Worm (Caenorhabditis elegans) whole organism, young adult: Measurements from ENCODE around the gene R09B5.11.

Experiments used
- C06A6.2 ChIP-seq: fragments of 200-800 bp; sonication (Bioruptor generic); conservative IDR thresholded peaks from 2 replicates; pipeline ENCODE4 v1.3.6; 2022; ENCODE audit warnings: missing genetic modification characterization, missing compliant biosample characterization
- D2030.7 ChIP-seq: fragments of 200-800 bp; sonication (Bioruptor generic); IDR thresholded peaks from 2 replicates; pipeline ENCODE4 v1.3.6; 2022; ENCODE audit warnings: missing genetic modification reagents, missing genetic modification characterization, missing compliant biosample characterization
- F10E7.11 ChIP-seq: sonication (generic microtip); optimal IDR thresholded peaks from 2 replicates; lab custom pipeline; 2017; ENCODE audit warnings: mild to moderate bottlenecking, missing genetic modification characterization, moderate library complexity, missing compliant biosample characterization
- F22D6.2 ChIP-seq: sonication (generic microtip); optimal IDR thresholded peaks from 2 replicates; lab custom pipeline; 2016; ENCODE audit warnings: mild to moderate bottlenecking, missing genetic modification characterization, missing compliant biosample characterization
- F57A8.1 ChIP-seq: fragments of 200-800 bp; sonication (Bioruptor generic); optimal IDR thresholded peaks from 2 replicates; lab custom pipeline; 2018; ENCODE audit warnings: mild to moderate bottlenecking, missing genetic modification characterization, moderate library complexity, missing compliant biosample characterization
- K11D2.4 ChIP-seq: fragments of 200-800 bp; sonication (Bioruptor generic); IDR thresholded peaks from 2 replicates; pipeline ENCODE4 v1.3.6; 2022; ENCODE audit warnings: missing genetic modification reagents, missing genetic modification characterization, missing compliant biosample characterization
- aptf-2 ChIP-seq: fragments of 200-800 bp; sonication (Bioruptor generic); conservative IDR thresholded peaks from 2 replicates; pipeline ENCODE4 v1.3.6; 2022; ENCODE audit warnings: missing genetic modification reagents, missing genetic modification characterization, missing compliant biosample characterization
- atf-7 ChIP-seq: sonication (generic microtip); optimal IDR thresholded peaks from 2 replicates; lab custom pipeline; 2017; ENCODE audit warnings: mild to moderate bottlenecking, missing genetic modification characterization, missing compliant biosample characterization
- attf-5 ChIP-seq: fragments of 200-800 bp; sonication (Bioruptor generic); optimal IDR thresholded peaks from 2 replicates; lab custom pipeline; 2018; ENCODE audit warnings: mild to moderate bottlenecking, missing genetic modification characterization, missing compliant biosample characterization
- bed-2 ChIP-seq: fragments of 200-800 bp; sonication (Bioruptor generic); IDR thresholded peaks from 2 replicates; pipeline ENCODE4 v1.3.6; 2022; ENCODE audit warnings: missing genetic modification reagents, missing genetic modification characterization, missing compliant biosample characterization
- ceh-100 ChIP-seq: fragments of 200-800 bp; sonication (Bioruptor generic); IDR thresholded peaks from 2 replicates; pipeline ENCODE4 v1.3.6; 2022; ENCODE audit warnings: missing genetic modification reagents, missing genetic modification characterization, missing compliant biosample characterization
- ceh-58 ChIP-seq: fragments of 200-800 bp; sonication (Bioruptor generic); IDR thresholded peaks from 2 replicates; pipeline ENCODE4 v1.3.6; 2022; ENCODE audit warnings: missing genetic modification characterization, missing compliant biosample characterization
- chd-7 ChIP-seq: sonication (generic microtip); optimal IDR thresholded peaks from 2 replicates; lab custom pipeline; 2016; ENCODE audit warnings: mild to moderate bottlenecking, missing genetic modification characterization, moderate library complexity, missing compliant biosample characterization
- die-1 ChIP-seq: sonication (generic microtip); optimal IDR thresholded peaks from 2 replicates; lab custom pipeline; 2016; ENCODE audit warnings: missing genotype, mild to moderate bottlenecking, missing genetic modification characterization, missing compliant biosample characterization
- dpff-1 ChIP-seq: sonication (generic microtip); optimal IDR thresholded peaks from 2 replicates; lab custom pipeline; 2017; ENCODE audit warnings: mild to moderate bottlenecking, missing genetic modification characterization, missing compliant biosample characterization
- dpl-1 ChIP-seq: fragments of 150-350 bp; optimal IDR thresholded peaks from 2 replicates; lab custom pipeline; 2014; ENCODE audit warnings: missing biosample characterization, missing genetic modification reagents, missing genetic modification characterization
- egl-44 ChIP-seq: fragments of 200-800 bp; sonication (Bioruptor generic); IDR thresholded peaks from 2 replicates; pipeline ENCODE4 v1.3.6; 2022; ENCODE audit warnings: missing genetic modification reagents, missing genetic modification characterization, missing compliant biosample characterization
- hlh-12 ChIP-seq: sonication (generic microtip); optimal IDR thresholded peaks from 2 replicates; lab custom pipeline; 2016; ENCODE audit warnings: missing genetic modification characterization, missing compliant biosample characterization
- let-526 ChIP-seq: fragments of 200-800 bp; sonication (Bioruptor generic); IDR thresholded peaks from 2 replicates; pipeline ENCODE4 v1.3.6; 2022; ENCODE audit warnings: missing genetic modification reagents, missing genetic modification characterization, missing compliant biosample characterization
- lin-40 ChIP-seq: sonication (generic microtip); optimal IDR thresholded peaks from 2 replicates; lab custom pipeline; 2016; ENCODE audit warnings: missing genetic modification characterization, mild to moderate bottlenecking, missing compliant biosample characterization, missing genotype, missing genetic modification reagents
- lir-1 ChIP-seq: fragments of 200-800 bp; sonication (Bioruptor generic); conservative IDR thresholded peaks from 2 replicates; pipeline ENCODE4 v1.3.6; 2022; ENCODE audit warnings: missing genetic modification reagents, missing genetic modification characterization, missing compliant biosample characterization
- lsl-1 ChIP-seq: fragments of 200-800 bp; sonication (Bioruptor generic); optimal IDR thresholded peaks from 2 replicates; lab custom pipeline; 2018; ENCODE audit warnings: mild to moderate bottlenecking, missing genetic modification characterization, moderate library complexity, missing compliant biosample characterization
- madf-3 ChIP-seq: fragments of 200-800 bp; sonication (Bioruptor generic); IDR thresholded peaks from 2 replicates; pipeline ENCODE4 v1.3.6; 2022; ENCODE audit warnings: missing genetic modification reagents, missing genetic modification characterization, missing compliant biosample characterization
- nfya-1 ChIP-seq: sonication (generic microtip); optimal IDR thresholded peaks from 2 replicates; lab custom pipeline; 2017; ENCODE audit warnings: antibody characterized with exemption, missing compliant biosample characterization, missing genetic modification characterization, borderline replicate concordance; ENCODE audit not compliant: insufficient read depth
- nfya-2 ChIP-seq: fragments of 200-800 bp; sonication (Bioruptor generic); IDR thresholded peaks from 2 replicates; pipeline ENCODE4 v1.3.6; 2022; ENCODE audit warnings: missing genetic modification reagents, missing genetic modification characterization, missing compliant biosample characterization
- nhr-179 ChIP-seq: sonication (generic microtip); optimal IDR thresholded peaks from 2 replicates; lab custom pipeline; 2016; ENCODE audit warnings: mild to moderate bottlenecking, missing genetic modification characterization, missing compliant biosample characterization
- nhr-27 ChIP-seq: fragments of 200-800 bp; sonication (Bioruptor generic); optimal IDR thresholded peaks from 2 replicates; lab custom pipeline; 2018; ENCODE audit warnings: mild to moderate bottlenecking, missing genetic modification characterization, moderate library complexity, missing compliant biosample characterization
- nhr-80 ChIP-seq: sonication (generic microtip); optimal IDR thresholded peaks from 2 replicates; lab custom pipeline; 2016; ENCODE audit warnings: missing genetic modification characterization, missing compliant biosample characterization
- pha-4 ChIP-seq: fragments of 150-350 bp; sonication (generic microtip); optimal IDR thresholded peaks from 2 replicates; lab custom pipeline; 2014; ENCODE audit warnings: missing biosample characterization, missing genetic modification reagents, missing genetic modification characterization
- rcor-1 ChIP-seq: fragments of 200-800 bp; sonication (Bioruptor generic); IDR thresholded peaks from 2 replicates; pipeline ENCODE4 v1.3.6; 2022; ENCODE audit warnings: missing genetic modification reagents, missing genetic modification characterization, missing compliant biosample characterization
- snpc-1.1 ChIP-seq: sonication (generic microtip); optimal IDR thresholded peaks from 2 replicates; lab custom pipeline; 2017; ENCODE audit warnings: missing genetic modification characterization, mild to moderate bottlenecking, missing compliant biosample characterization, antibody characterized with exemption, moderate library complexity, missing genotype, missing genetic modification reagents; ENCODE audit not compliant: insufficient read depth
- snpc-3.4 ChIP-seq: sonication (generic microtip); optimal IDR thresholded peaks from 2 replicates; lab custom pipeline; 2017; ENCODE audit warnings: missing genetic modification characterization, mild to moderate bottlenecking, missing compliant biosample characterization, antibody characterized with exemption, moderate library complexity, missing genotype, missing genetic modification reagents
- snpc-4 ChIP-seq, 5 experiments: fragments of 150-350 bp in 1 of 5; sonication (generic microtip) in 4 of 5; optimal IDR thresholded peaks; 2 replicates each; lab custom pipeline; 2014 to 2018; ENCODE audit warnings: missing genetic modification characterization in 5 of 5, missing biosample characterization in 3 of 5, antibody characterized with exemption in 2 of 5, mild to moderate bottlenecking in 2 of 5, missing compliant biosample characterization in 2 of 5, missing genotype in 2 of 5, moderate library complexity in 2 of 5, missing genetic modification reagents in 1 of 5
- somi-1 ChIP-seq: fragments of 200-800 bp; sonication (Bioruptor generic); optimal IDR thresholded peaks from 2 replicates; lab custom pipeline; 2018; ENCODE audit warnings: mild to moderate bottlenecking, missing genetic modification characterization, missing compliant biosample characterization
- tbp1 ChIP-seq: fragments of 200-800 bp; sonication (Bioruptor generic); optimal IDR thresholded peaks from 2 replicates; lab custom pipeline; 2018; ENCODE audit warnings: mild to moderate bottlenecking, missing genetic modification characterization, missing compliant biosample characterization
- tbx-9 ChIP-seq: sonication (generic microtip); optimal IDR thresholded peaks from 2 replicates; lab custom pipeline; 2016; ENCODE audit warnings: borderline replicate concordance, missing genetic modification characterization, inconsistent platforms, missing compliant biosample characterization
- unc-62 ChIP-seq: fragments of 150-350 bp; optimal IDR thresholded peaks from 2 replicates; lab custom pipeline; 2014; ENCODE audit warnings: missing biosample characterization, missing genetic modification reagents, missing genetic modification characterization
- xnd-1 ChIP-seq: sonication (generic microtip); optimal IDR thresholded peaks from 2 replicates; lab custom pipeline; 2016; ENCODE audit warnings: missing genotype, missing genetic modification reagents, missing genetic modification characterization, missing compliant biosample characterization
- ztf-18 ChIP-seq: sonication (generic microtip); optimal IDR thresholded peaks from 2 replicates; lab custom pipeline; 2016; ENCODE audit warnings: missing genotype, mild to moderate bottlenecking, missing genetic modification characterization, missing compliant biosample characterization
- ztf-26 ChIP-seq: sonication (generic microtip); optimal IDR thresholded peaks from 2 replicates; lab custom pipeline; 2017; ENCODE audit warnings: missing genetic modification characterization, missing compliant biosample characterization

The R09B5.11 gene

DNA sequence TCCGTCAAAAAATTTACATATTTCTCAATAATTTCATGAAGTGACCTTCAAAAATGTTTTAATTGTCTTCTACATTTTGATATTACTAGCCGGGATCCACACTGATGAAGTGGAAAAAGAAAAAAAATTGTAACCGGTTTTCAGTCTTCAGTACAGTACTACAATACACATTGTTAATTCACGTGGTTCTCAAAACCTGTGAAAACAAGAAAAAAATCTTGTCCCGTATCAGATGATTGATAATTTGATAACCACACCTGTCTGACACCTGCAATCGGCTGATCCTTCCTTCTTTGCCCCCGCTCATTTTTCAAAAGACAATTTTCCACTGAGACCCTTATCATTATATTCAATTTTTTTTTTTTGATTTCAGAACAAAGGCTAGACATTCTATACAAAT is at the start of gene R09B5.11:
Gene R09B5.11 (plus strand): TSS at position 374 of the 400 bp plus-strand sequence.
- TF ChIP-seq ztf-26 (tag; lab: Kevin White, UChicago) (peak; percentile 29), snpc-4 (GFP tag; optimal IDR thresholded peaks at IDR 0.05; lab: Kevin White, UChicago) (no peak), snpc-4 (tag; optimal IDR thresholded peaks at IDR 0.05; lab: Kevin White, UChicago) (no peak), lin-40 (tag; lab: Kevin White, UChicago) (peak; percentile 29), K11D2.4 (GFP tag; lab: Robert Waterston, UW) (peak; percentile 20; the same call in 1 of the 2 replicates), hlh-12 (tag; lab: Kevin White, UChicago) (no peak)

DNA sequence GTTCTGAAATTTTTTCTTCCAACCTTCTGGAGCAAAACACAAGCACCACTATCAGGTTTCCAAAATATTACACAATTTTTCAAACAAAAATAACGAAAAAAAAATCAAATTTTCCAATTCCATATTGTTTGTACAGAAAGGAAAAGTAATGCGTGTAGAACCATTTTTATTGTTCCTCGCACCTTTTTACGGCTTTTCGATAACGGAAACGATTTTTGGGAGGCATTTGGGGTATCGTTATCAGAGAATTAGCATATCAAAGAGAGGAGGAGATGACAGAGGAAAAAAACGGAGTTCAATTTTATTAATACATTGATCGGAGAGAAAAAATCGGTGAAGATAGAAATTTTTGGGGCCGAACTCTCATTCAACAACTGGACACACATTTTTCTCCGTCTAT is 49.2 kb upstream of the R09B5.11 start:
- TF ChIP-seq snpc-1.1 (tag; lab: Kevin White, UChicago) (no peak), xnd-1 (tag; lab: Kevin White, UChicago) (no peak), pha-4 (tag; lab: Kevin White, UChicago) (no peak), chd-7 (tag; lab: Kevin White, UChicago) (no peak), let-526 (GFP tag; lab: Robert Waterston, UW) (no peak), rcor-1 (GFP tag; lab: Robert Waterston, UW) (no peak), bed-2 (GFP tag; lab: Robert Waterston, UW) (no peak), snpc-4 (GFP tag; optimal IDR thresholded peaks at IDR 0.05; lab: Kevin White, UChicago) (no peak), snpc-4 (tag; optimal IDR thresholded peaks at IDR 0.05; lab: Kevin White, UChicago) (no peak), nhr-80 (peak; percentile 48)

DNA sequence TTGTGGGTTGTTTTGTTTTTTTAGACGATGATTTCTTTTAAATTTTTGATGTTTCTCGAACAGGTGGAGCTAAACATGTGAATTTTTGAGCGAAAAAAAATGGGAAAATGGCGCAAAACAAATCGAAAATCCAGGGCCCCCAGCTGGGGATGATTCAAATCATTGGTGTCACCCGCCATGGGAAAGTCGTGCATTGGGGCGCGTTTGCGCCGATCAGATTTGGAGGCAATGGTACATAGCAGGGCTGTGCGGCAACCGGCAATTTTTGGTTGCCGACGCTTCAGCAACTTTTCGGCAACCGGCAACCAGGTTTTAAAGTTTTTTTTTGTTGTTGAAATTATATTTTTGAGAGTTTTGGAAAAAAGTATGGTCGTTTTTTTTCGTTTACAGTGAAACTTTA is 48.6 kb upstream of the R09B5.11 start:
- no peak for TF ChIP-seq F10E7.11 (tag; lab: Kevin White, UChicago)
- no peak for TF ChIP-seq F57A8.1
- no peak for TF ChIP-seq K11D2.4 (GFP tag; lab: Robert Waterston, UW)
- TF ChIP-seq unc-62 (GFP tag; lab: Kevin White, UChicago) = no peak
- TF ChIP-seq egl-44 (GFP tag; lab: Robert Waterston, UW) = no peak
- no peak for TF ChIP-seq die-1 (tag; lab: Kevin White, UChicago)
- no peak for TF ChIP-seq madf-3 (GFP tag; lab: Robert Waterston, UW)
- no peak for TF ChIP-seq nfya-1 (tag; lab: Kevin White, UChicago)
- no peak for TF ChIP-seq atf-7 (tag; lab: Kevin White, UChicago)
- TF ChIP-seq tbp1 (GFP tag; lab: Kevin White, UChicago) = no peak
- TF ChIP-seq D2030.7 (GFP tag; lab: Robert Waterston, UW) = no peak
- TF ChIP-seq aptf-2 (GFP tag; lab: Robert Waterston, UW) = no peak
- no peak for TF ChIP-seq F22D6.2 (tag; lab: Kevin White, UChicago)
- TF ChIP-seq snpc-4 (GFP tag; optimal IDR thresholded peaks at IDR 0.05; lab: Kevin White, UChicago) = no peak
- TF ChIP-seq snpc-4 (tag; optimal IDR thresholded peaks at IDR 0.05; lab: Kevin White, UChicago) = no peak
- TF ChIP-seq lsl-1 (GFP tag; lab: Kevin White, UChicago) = no peak

DNA sequence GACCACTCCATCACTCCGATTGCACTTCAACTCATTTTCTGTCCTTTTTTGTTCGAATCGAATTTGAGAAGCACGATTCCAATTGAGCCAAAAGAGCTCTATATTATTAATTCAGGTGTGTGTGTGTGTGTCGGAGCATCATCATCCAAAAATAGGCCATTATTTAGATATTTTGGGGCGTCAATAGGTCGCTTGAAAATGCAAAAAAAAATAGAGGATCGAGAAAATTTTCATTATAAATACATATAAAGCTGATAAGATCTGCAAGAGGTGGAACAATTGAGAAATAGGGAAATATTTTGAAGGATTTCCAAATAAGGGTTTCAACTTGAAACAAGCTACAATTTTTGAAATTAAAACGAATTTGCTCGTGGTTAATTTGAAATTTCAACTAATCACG is 46.1 kb upstream of the R09B5.11 start, which contains the start of gene Y75B7AR.1:
Gene Y75B7AR.1 (minus strand): TSS at position 101 of the 400 bp plus-strand sequence.
- TF ChIP-seq nhr-27 = no peak
- TF ChIP-seq let-526 (GFP tag; lab: Robert Waterston, UW) = no peak
- no peak for TF ChIP-seq pha-4 (tag; lab: Kevin White, UChicago)
- no peak for TF ChIP-seq F22D6.2 (tag; lab: Kevin White, UChicago)
- TF ChIP-seq nfya-1 (tag; lab: Kevin White, UChicago) = no peak
- no peak for TF ChIP-seq ceh-58 (GFP tag; lab: Robert Waterston, UW)
- no peak for TF ChIP-seq nfya-2 (GFP tag; lab: Robert Waterston, UW)
- no peak for TF ChIP-seq dpff-1 (tag; lab: Kevin White, UChicago)
- TF ChIP-seq attf-5 = no peak
- no peak for TF ChIP-seq lir-1 (GFP tag; lab: Robert Waterston, UW)
- TF ChIP-seq tbp1 (GFP tag; lab: Kevin White, UChicago) = no peak
- TF ChIP-seq ztf-18 (tag; lab: Kevin White, UChicago) = no peak
- TF ChIP-seq dpl-1 (GFP tag; lab: Kevin White, UChicago) = no peak
- no peak for TF ChIP-seq nhr-179 (tag; lab: Kevin White, UChicago)
- no peak for TF ChIP-seq lsl-1 (GFP tag; lab: Kevin White, UChicago)
- TF ChIP-seq snpc-3.4 (tag; lab: Kevin White, UChicago) = no peak
- TF ChIP-seq ceh-100 = no peak
- no peak for TF ChIP-seq somi-1 (GFP tag; lab: Kevin White, UChicago)
- TF ChIP-seq tbx-9 (tag; lab: Kevin White, UChicago) = no peak
- no peak for TF ChIP-seq C06A6.2 (GFP tag; lab: Robert Waterston, UW)
